Worm (Caenorhabditis elegans) whole organism, L2 larva: ENCODE data around the gene oac-38.

Source experiments
- alr-1 ChIP-seq: fragments of 150-350 bp; optimal IDR thresholded peaks from 2 replicates; lab custom pipeline; 2014; ENCODE audit warnings: missing biosample characterization, missing genetic modification characterization
- aly-2 ChIP-seq: fragments of 150-350 bp; optimal IDR thresholded peaks from 2 replicates; lab custom pipeline; 2014; ENCODE audit warnings: missing biosample characterization, missing genetic modification characterization
- blmp-1 ChIP-seq: sonication (generic microtip); optimal IDR thresholded peaks from 2 replicates; lab custom pipeline; 2017; ENCODE audit warnings: missing genetic modification characterization, mild to moderate bottlenecking, missing compliant biosample characterization, antibody characterized with exemption, moderate library complexity; ENCODE audit not compliant: insufficient read depth
- ceh-82 ChIP-seq: fragments of 150-350 bp; optimal IDR thresholded peaks from 2 replicates; lab custom pipeline; 2014; ENCODE audit warnings: missing biosample characterization, missing genetic modification characterization
- elt-3 ChIP-seq: sonication (generic microtip); optimal IDR thresholded peaks from 2 replicates; lab custom pipeline; 2017; ENCODE audit warnings: missing biosample characterization, missing genetic modification characterization
- fos-1 ChIP-seq: fragments of 150-350 bp; optimal IDR thresholded peaks from 2 replicates; lab custom pipeline; 2014; ENCODE audit warnings: missing biosample characterization, missing genetic modification characterization
- nhr-10 ChIP-seq: sonication (generic microtip); optimal IDR thresholded peaks from 2 replicates; lab custom pipeline; 2017; ENCODE audit warnings: missing biosample characterization, missing genetic modification characterization
- nhr-11 ChIP-seq: fragments of 150-350 bp; optimal IDR thresholded peaks from 2 replicates; lab custom pipeline; 2014; ENCODE audit warnings: missing biosample characterization, missing genetic modification characterization
- nhr-12 ChIP-seq: fragments of 150-350 bp; optimal IDR thresholded peaks from 2 replicates; lab custom pipeline; 2014; ENCODE audit warnings: missing biosample characterization, missing genetic modification characterization
- nhr-25 ChIP-seq: fragments of 150-350 bp; sonication (generic microtip); optimal IDR thresholded peaks from 3 replicates; lab custom pipeline; 2014; ENCODE audit warnings: missing biosample characterization, missing genetic modification characterization

DNA sequence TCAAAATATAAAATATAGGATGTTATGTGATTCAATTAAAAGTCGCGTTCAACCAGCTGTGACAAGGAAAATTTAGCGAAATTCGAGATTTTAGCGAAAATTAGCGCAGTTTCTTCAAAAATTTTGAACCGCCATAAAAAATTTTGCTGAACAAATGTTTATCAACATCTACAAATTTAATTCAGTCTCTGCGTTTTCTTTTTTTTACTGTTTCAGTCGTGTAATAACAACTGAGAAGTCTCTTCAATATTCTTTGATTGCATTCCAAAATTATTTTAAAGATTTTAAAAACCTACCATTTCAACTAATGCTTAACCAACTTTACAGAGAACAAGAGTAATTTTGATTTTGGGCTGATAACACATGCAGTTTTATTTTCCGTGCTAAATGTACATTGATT lies 10.9 kb upstream of the oac-38 start:
- TF ChIP-seq fos-1 (tag; lab: Kevin White, UChicago) (no peak), nhr-25 (tag; lab: Kevin White, UChicago) (no peak), ceh-82 (tag; lab: Kevin White, UChicago) (no peak), alr-1 (tag; lab: Kevin White, UChicago) (no peak), aly-2 (tag; lab: Kevin White, UChicago) (no peak), nhr-11 (tag; lab: Kevin White, UChicago) (no peak), nhr-10 (no peak), elt-3 (no peak), nhr-12 (tag; lab: Kevin White, UChicago) (no peak), blmp-1 (tag; lab: Kevin White, UChicago) (no peak)
